Worm (Caenorhabditis elegans): ENCODE data around the gene nbet-1.
A peak's percentile ranks its signal among the peaks of the same experiment; 100 is the strongest.

nbet-1 gene

ce11 chrIV:5183755-5184166 lies 25.5 kb upstream of the nbet-1 start, which contains the start of gene W03F8.4 (continued):
- peak; percentile 58 for TF ChIP-seq unc-62 (GFP tag; optimal IDR thresholded peaks at IDR 0.05)
- peak; percentile 95 to 96 for TF ChIP-seq lsy-2 (tag; optimal IDR thresholded peaks at IDR 0.05)
- TF ChIP-seq egl-13 (tag; optimal IDR thresholded peaks at IDR 0.05) = peak; percentile 93
- TF ChIP-seq rnt-1 (tag; optimal IDR thresholded peaks at IDR 0.05) = peak; percentile 97
- peak; percentile 93 for TF ChIP-seq irx-1 (tag; optimal IDR thresholded peaks at IDR 0.05)
- peak; percentile 98 for TF ChIP-seq nhr-47 (tag; optimal IDR thresholded peaks at IDR 0.05)
- TF ChIP-seq nhr-20 (tag; optimal IDR thresholded peaks at IDR 0.05) = peak; percentile 96
- no peak for TF ChIP-seq zag-1 (tag; optimal IDR thresholded peaks at IDR 0.05)
- TF ChIP-seq fkh-8 (tag; optimal IDR thresholded peaks at IDR 0.05) = peak; percentile 83
- peak; percentile 100 for TF ChIP-seq blmp-1 (tag; optimal IDR thresholded peaks at IDR 0.05)
- peak; percentile 67 for TF ChIP-seq fkh-10 (GFP tag; optimal IDR thresholded peaks at IDR 0.05)
- TF ChIP-seq jun-1 (tag; optimal IDR thresholded peaks at IDR 0.05) = peak; percentile 92
- no peak for TF ChIP-seq hlh-17 (GFP tag; optimal IDR thresholded peaks at IDR 0.05; ENCODE audit: borderline replicate concordance)
- TF ChIP-seq unc-130 (tag; optimal IDR thresholded peaks at IDR 0.05) = peak; percentile 96
- no peak for TF ChIP-seq unc-30 (tag; optimal IDR thresholded peaks at IDR 0.05)
- peak; percentile 82 for TF ChIP-seq elt-2 (tag; optimal IDR thresholded peaks at IDR 0.05)
- TF ChIP-seq nhr-85 (tag) = peak; percentile 99
- peak; percentile 89 for TF ChIP-seq lin-15B (tag; optimal IDR thresholded peaks at IDR 0.05)
- TF ChIP-seq efl-1 (optimal IDR thresholded peaks at IDR 0.05) = peak; percentile 96 to 100
- peak; percentile 99 to 100 for TF ChIP-seq efl-1 (GFP tag; optimal IDR thresholded peaks at IDR 0.05 in 1 of 2)
- TF ChIP-seq ztf-4 (tag; optimal IDR thresholded peaks at IDR 0.05) = peak; percentile 91
- TF ChIP-seq sptf-1 (tag; optimal IDR thresholded peaks at IDR 0.05) = no peak
- TF ChIP-seq ama-1 (optimal IDR thresholded peaks at IDR 0.05) = no peak
- TF ChIP-seq vab-15 (tag; optimal IDR thresholded peaks at IDR 0.05) = peak; percentile 43
- TF ChIP-seq egl-27 (tag; optimal IDR thresholded peaks at IDR 0.05) = peak in 1 of 2 experiments; percentile 43
- TF ChIP-seq tbx-2 (tag; optimal IDR thresholded peaks at IDR 0.05) = peak; percentile 97
- TF ChIP-seq aha-1 (tag; optimal IDR thresholded peaks at IDR 0.05) = peak; percentile 68
- TF ChIP-seq skn-1 (tag; optimal IDR thresholded peaks at IDR 0.05) = peak; percentile 85
- peak; percentile 98 for TF ChIP-seq mep-1 (tag; optimal IDR thresholded peaks at IDR 0.05)
- TF ChIP-seq aly-2 (tag; optimal IDR thresholded peaks at IDR 0.05) = peak; percentile 85
- TF ChIP-seq alr-1 (tag; optimal IDR thresholded peaks at IDR 0.05; ENCODE audit: borderline replicate concordance) = no peak
- TF ChIP-seq C34B4.2 (tag; optimal IDR thresholded peaks at IDR 0.05) = peak; percentile 31
- peak in 1 of 2 experiments; percentile 82 for TF ChIP-seq mdl-1 (tag; optimal IDR thresholded peaks at IDR 0.05)
- peak; percentile 84 for TF ChIP-seq pax-3 (tag; optimal IDR thresholded peaks at IDR 0.05)
- TF ChIP-seq nhr-71 (tag; optimal IDR thresholded peaks at IDR 0.05) = peak; percentile 98
- peak; percentile 98 for TF ChIP-seq nhr-90 (tag; optimal IDR thresholded peaks at IDR 0.05; ENCODE audit: poor library complexity)
- TF ChIP-seq unc-98 (GFP tag; IDR thresholded peaks at IDR 0.05) = peak; percentile 17; the same call in 1 of the 2 replicates
- TF ChIP-seq unc-86 (tag; optimal IDR thresholded peaks at IDR 0.05) = peak; percentile 91
- TF ChIP-seq sup-37 (GFP tag; optimal IDR thresholded peaks at IDR 0.05) = peak; percentile 92

- TF ChIP-seq C16A3.4 (tag; optimal IDR thresholded peaks at IDR 0.05) = no peak
Observed at ce11 chrIV:5186480-5187205, 22.7 kb upstream of the nbet-1 start, which contains the start of the genes W03F8.6 and mtrf-1L. TSS of gene W03F8.6 (minus strand) at chrIV:5186580. TSS of gene mtrf-1L (plus strand) at chrIV:5187155.

ce11 chrIV:5188051-5188450 lies 21.2 kb upstream of the nbet-1 start:
- TF ChIP-seq nhr-20 (tag; optimal IDR thresholded peaks at IDR 0.05) (peak; percentile 8), tlp-1 (tag; optimal IDR thresholded peaks at IDR 0.05) (no peak), mab-9 (GFP tag; IDR thresholded peaks at IDR 0.05) (no peak), aly-2 (tag; optimal IDR thresholded peaks at IDR 0.05) (no peak), zip-4 (GFP tag; optimal IDR thresholded peaks at IDR 0.05) (no peak), efl-3 (GFP tag; optimal IDR thresholded peaks at IDR 0.05) (no peak), C16A3.4 (tag; optimal IDR thresholded peaks at IDR 0.05) (no peak), snu-23 (GFP tag; optimal IDR thresholded peaks at IDR 0.05) (no peak), ces-1 (GFP tag; optimal IDR thresholded peaks at IDR 0.05) (no peak), pag-3 (tag; optimal IDR thresholded peaks at IDR 0.05; ENCODE audit: borderline replicate concordance, insufficient read depth) (no peak), ceh-8 (GFP tag; optimal IDR thresholded peaks at IDR 0.05) (no peak), lir-3 (tag; optimal IDR thresholded peaks at IDR 0.05; ENCODE audit: poor library complexity) (peak; percentile 73), elt-3 (tag; optimal IDR thresholded peaks at IDR 0.05) (no peak), nhr-85 (tag) (peak; percentile 75)

Data from whole organism, L1 larva.